Fruit fly (Drosophila melanogaster) whole organism, embryonic: ENCODE results near the gene NaPi-III.

Source experiments
- Ada2b ChIP-seq: fragments of 200-800 bp; sonication (Bioruptor generic); IDR thresholded peaks from 2 replicates; pipeline ENCODE4 v1.3.6; 2022; ENCODE audit warnings: missing biosample characterization, missing genetic modification characterization
- Antp ChIP-seq: fragments of 200-800 bp; sonication (Bioruptor generic); optimal IDR thresholded peaks from 3 replicates; lab custom pipeline; 2016; ENCODE audit warnings: missing biosample characterization, missing genetic modification characterization
- B-H2 ChIP-seq: fragments of 200-800 bp; sonication (Bioruptor generic); optimal IDR thresholded peaks from 2 replicates; lab custom pipeline; 2018; ENCODE audit warnings: missing biosample characterization, mild to moderate bottlenecking, missing genetic modification characterization
- Bteb2 ChIP-seq: fragments of 200-800 bp; sonication (Bioruptor generic); optimal IDR thresholded peaks from 2 replicates; lab custom pipeline; 2016; ENCODE audit warnings: missing biosample characterization, missing genetic modification characterization
- CG10209 ChIP-seq: fragments of 200-800 bp; sonication (Bioruptor generic); optimal IDR thresholded peaks from 3 replicates; lab custom pipeline; 2017; ENCODE audit warnings: missing biosample characterization, mild to moderate bottlenecking, missing genetic modification characterization, missing genetic modification reagents
- CG10267 ChIP-seq: fragments of 200-800 bp; sonication (Bioruptor generic); optimal IDR thresholded peaks from 2 replicates; lab custom pipeline; 2018; ENCODE audit warnings: missing biosample characterization, mild to moderate bottlenecking, missing genetic modification characterization, moderate library complexity
- CG12659 ChIP-seq: fragments of 200-800 bp; sonication (Bioruptor generic); optimal IDR thresholded peaks from 3 replicates; lab custom pipeline; 2017; ENCODE audit warnings: mild to moderate bottlenecking, missing biosample characterization, missing genetic modification reagents, missing genetic modification characterization
- CG13296 ChIP-seq: fragments of 200-800 bp; sonication (Bioruptor generic); optimal IDR thresholded peaks from 3 replicates; lab custom pipeline; 2018; ENCODE audit warnings: missing biosample characterization, mild to moderate bottlenecking, missing genetic modification characterization
- CG13894 ChIP-seq: fragments of 200-800 bp; sonication (Bioruptor generic); optimal IDR thresholded peaks from 3 replicates; lab custom pipeline; 2018; ENCODE audit warnings: missing biosample characterization, mild to moderate bottlenecking, missing genetic modification characterization, moderate library complexity
- CG14710 ChIP-seq: fragments of 200-800 bp; sonication (Bioruptor generic); optimal IDR thresholded peaks from 3 replicates; lab custom pipeline; 2019; ENCODE audit warnings: missing biosample characterization, mild to moderate bottlenecking, missing genetic modification characterization, moderate library complexity
- CG15011 ChIP-seq: fragments of 200-800 bp; sonication (Bioruptor generic); optimal IDR thresholded peaks from 3 replicates; lab custom pipeline; 2018; ENCODE audit warnings: missing biosample characterization, mild to moderate bottlenecking, missing genetic modification characterization
- CG30020 ChIP-seq: fragments of 200-800 bp; optimal IDR thresholded peaks from 2 replicates; lab custom pipeline; 2019; ENCODE audit warnings: missing biosample characterization, mild to moderate bottlenecking, missing genetic modification characterization, moderate library complexity
- CG32532 ChIP-seq: fragments of 200-800 bp; sonication (Bioruptor generic); IDR thresholded peaks from 2 replicates; pipeline ENCODE4 v1.3.6; 2022; ENCODE audit warnings: missing biosample characterization, missing genetic modification characterization
- CG4404 ChIP-seq: fragments of 200-800 bp; sonication (Bioruptor generic); IDR thresholded peaks from 2 replicates; pipeline ENCODE4 v1.3.6; 2022; ENCODE audit warnings: missing biosample characterization, missing genetic modification characterization
- CG6689 ChIP-seq: fragments of 200-800 bp; sonication (Bioruptor generic); IDR thresholded peaks from 2 replicates; pipeline ENCODE4 v1.3.6; 2022; ENCODE audit warnings: missing biosample characterization, missing genetic modification characterization
- CG6791 ChIP-seq: fragments of 200-800 bp; sonication (Bioruptor generic); IDR thresholded peaks from 3 replicates; pipeline ENCODE4 v1.3.6; 2022; ENCODE audit warnings: missing biosample characterization, missing genetic modification characterization; ENCODE audit not compliant: partially characterized antibody
- CG7745 ChIP-seq: fragments of 200-800 bp; sonication (Bioruptor generic); optimal IDR thresholded peaks from 2 replicates; lab custom pipeline; 2018; ENCODE audit warnings: missing biosample characterization, mild to moderate bottlenecking, missing genetic modification characterization, moderate library complexity
- CG8944 ChIP-seq: fragments of 200-800 bp; sonication (Bioruptor generic); optimal IDR thresholded peaks from 3 replicates; lab custom pipeline; 2016; ENCODE audit warnings: missing biosample characterization, missing genetic modification characterization
- CG9437 ChIP-seq: fragments of 200-800 bp; sonication (Bioruptor generic); optimal IDR thresholded peaks from 2 replicates; lab custom pipeline; 2018; ENCODE audit warnings: missing biosample characterization, mild to moderate bottlenecking, missing genetic modification characterization
- HHEX ChIP-seq: fragments of 200-800 bp; sonication (Bioruptor generic); optimal IDR thresholded peaks from 3 replicates; lab custom pipeline; 2017; ENCODE audit warnings: missing biosample characterization, mild to moderate bottlenecking, missing genetic modification characterization, missing genetic modification reagents
- HLH4C ChIP-seq: fragments of 200-800 bp; sonication (Bioruptor generic); IDR thresholded peaks from 3 replicates; pipeline ENCODE4 v1.3.6; 2022; ENCODE audit warnings: missing biosample characterization, missing genetic modification characterization; ENCODE audit not compliant: partially characterized antibody
- HLHmδ ChIP-seq: fragments of 200-800 bp; sonication (Bioruptor generic); optimal IDR thresholded peaks from 2 replicates; lab custom pipeline; 2018; ENCODE audit warnings: missing biosample characterization, mild to moderate bottlenecking, missing genetic modification characterization, moderate library complexity
- HmgZ ChIP-seq: fragments of 200-800 bp; sonication (Bioruptor generic); optimal IDR thresholded peaks from 2 replicates; lab custom pipeline; 2018; ENCODE audit warnings: missing biosample characterization, mild to moderate bottlenecking, missing genetic modification characterization
- MTF-1 ChIP-seq: fragments of 200-800 bp; sonication (Bioruptor generic); optimal IDR thresholded peaks from 2 replicates; lab custom pipeline; 2018; ENCODE audit warnings: missing biosample characterization, mild to moderate bottlenecking, missing genetic modification characterization, borderline replicate concordance
- Ptx1 ChIP-seq: fragments of 200-800 bp; sonication (Bioruptor generic); IDR thresholded peaks from 2 replicates; pipeline ENCODE4 v1.3.6; 2022; ENCODE audit warnings: missing biosample characterization, missing genetic modification characterization
- abd-A ChIP-seq: fragments of 200-800 bp; sonication (Bioruptor generic); optimal IDR thresholded peaks from 3 replicates; lab custom pipeline; 2019; ENCODE audit warnings: missing biosample characterization, mild to moderate bottlenecking, missing genetic modification characterization, moderate library complexity
- bcd ChIP-seq: fragments of 200-800 bp; sonication (Bioruptor generic); optimal IDR thresholded peaks from 2 replicates; lab custom pipeline; 2017; ENCODE audit warnings: missing biosample characterization, mild to moderate bottlenecking, missing genetic modification characterization
- chinmo ChIP-seq: fragments of 200-800 bp; sonication (Bioruptor generic); IDR thresholded peaks from 4 replicates; pipeline ENCODE4 v1.3.6; 2022; ENCODE audit warnings: missing biosample characterization, missing genetic modification characterization; ENCODE audit not compliant: partially characterized antibody
- crol ChIP-seq: fragments of 200-800 bp; sonication (Bioruptor generic); IDR thresholded peaks from 2 replicates; pipeline ENCODE4 v1.3.6; 2022; ENCODE audit warnings: missing biosample characterization, missing genetic modification characterization
- dm ChIP-seq: fragments of 200-800 bp; sonication (Bioruptor generic); optimal IDR thresholded peaks from 3 replicates; lab custom pipeline; 2016; ENCODE audit warnings: missing biosample characterization, missing genetic modification characterization
- dmrt11E ChIP-seq: fragments of 200-800 bp; sonication (Bioruptor generic); optimal IDR thresholded peaks from 3 replicates; lab custom pipeline; 2018; ENCODE audit warnings: missing biosample characterization, mild to moderate bottlenecking, missing genetic modification characterization, moderate library complexity
- gem ChIP-seq: fragments of 200-800 bp; sonication (Bioruptor generic); optimal IDR thresholded peaks from 2 replicates; lab custom pipeline; 2019; ENCODE audit warnings: missing biosample characterization, mild to moderate bottlenecking, missing genetic modification characterization, moderate library complexity
- gro ChIP-seq: fragments of 200-800 bp; sonication (Bioruptor generic); optimal IDR thresholded peaks from 2 replicates; lab custom pipeline; 2016; ENCODE audit warnings: missing biosample characterization, missing genetic modification characterization
- gsb ChIP-seq: fragments of 200-800 bp; sonication (Bioruptor generic); IDR thresholded peaks from 2 replicates; pipeline ENCODE4 v1.3.6; 2022; ENCODE audit warnings: missing biosample characterization, missing genetic modification characterization
- jigr1 ChIP-seq: fragments of 200-800 bp; sonication (Bioruptor generic); IDR thresholded peaks from 3 replicates; pipeline ENCODE4 v1.3.6; 2022; ENCODE audit warnings: missing biosample characterization, missing genetic modification characterization
- jumu ChIP-seq: fragments of 200-800 bp; sonication (Bioruptor generic); optimal IDR thresholded peaks from 3 replicates; lab custom pipeline; 2016; ENCODE audit warnings: missing biosample characterization, missing genetic modification characterization
- mirr ChIP-seq: fragments of 200-800 bp; sonication (Bioruptor generic); optimal IDR thresholded peaks from 3 replicates; lab custom pipeline; 2018; ENCODE audit warnings: missing biosample characterization, mild to moderate bottlenecking, missing genetic modification characterization
- otp ChIP-seq: fragments of 200-800 bp; sonication (Bioruptor generic); IDR thresholded peaks from 3 replicates; pipeline ENCODE4, ENCODE4 v1.3.6; 2022; ENCODE audit warnings: missing biosample characterization, missing genetic modification characterization
- p53 ChIP-seq: fragments of 200-800 bp; sonication (Bioruptor generic); optimal IDR thresholded peaks from 2 replicates; lab custom pipeline; 2016; ENCODE audit warnings: missing biosample characterization, missing genetic modification characterization
- psq ChIP-seq: fragments of 200-800 bp; sonication (Bioruptor generic); optimal IDR thresholded peaks from 2 replicates; lab custom pipeline; 2017; ENCODE audit warnings: missing biosample characterization, missing genetic modification characterization
- row ChIP-seq: fragments of 200-800 bp; sonication (Bioruptor generic); IDR thresholded peaks from 3 replicates; pipeline ENCODE4 v1.3.6; 2022; ENCODE audit warnings: missing biosample characterization, missing genetic modification characterization
- run ChIP-seq: fragments of 200-800 bp; sonication (Bioruptor generic); optimal IDR thresholded peaks from 3 replicates; lab custom pipeline; 2018; ENCODE audit warnings: missing biosample characterization, mild to moderate bottlenecking, missing genetic modification characterization
- sc ChIP-seq, 3 experiments: fragments of >200 bp in 2 of 3; fragments of 200-800 bp in 1 of 3; sonication (Bioruptor generic) in 1 of 3; optimal IDR thresholded peaks; 2 replicates in 2 of 3; 3 replicates in 1 of 3; lab custom pipeline; 2017; ENCODE audit warnings: mild to moderate bottlenecking in 1 of 3, missing biosample characterization in 1 of 3, missing genetic modification characterization in 1 of 3, missing genetic modification reagents in 1 of 3
- scrt ChIP-seq: fragments of 200-800 bp; sonication (Bioruptor generic); optimal IDR thresholded peaks from 2 replicates; lab custom pipeline; 2018; ENCODE audit warnings: missing biosample characterization, mild to moderate bottlenecking, missing genetic modification characterization, moderate library complexity
- shn ChIP-seq: fragments of 200-800 bp; sonication (Bioruptor generic); optimal IDR thresholded peaks from 3 replicates; lab custom pipeline; 2016; ENCODE audit warnings: missing biosample characterization, missing genetic modification characterization
- stc ChIP-seq: fragments of 200-800 bp; sonication (Bioruptor generic); IDR thresholded peaks from 2 replicates; pipeline ENCODE4 v1.3.6; 2022; ENCODE audit warnings: missing biosample characterization, missing genetic modification characterization
- tgo ChIP-seq: fragments of 200-800 bp; sonication (Bioruptor generic); IDR thresholded peaks from 3 replicates; pipeline ENCODE4 v1.3.6; 2022; ENCODE audit warnings: missing biosample characterization, missing genetic modification characterization
- vnd ChIP-seq: fragments of 200-800 bp; sonication (Bioruptor generic); IDR thresholded peaks from 3 replicates; pipeline ENCODE4 v1.3.6; 2022; ENCODE audit warnings: missing biosample characterization, missing genetic modification characterization; ENCODE audit not compliant: partially characterized antibody
- vvl ChIP-seq: fragments of 200-800 bp; sonication (Bioruptor generic); IDR thresholded peaks from 2 replicates; pipeline ENCODE4 v1.3.6; 2022; ENCODE audit warnings: missing biosample characterization, missing genetic modification characterization
- zf30C ChIP-seq: fragments of 200-800 bp; sonication (Bioruptor generic); optimal IDR thresholded peaks from 3 replicates; lab custom pipeline; 2018; ENCODE audit warnings: missing biosample characterization, mild to moderate bottlenecking, missing genetic modification characterization

NaPi-III gene

DNA sequence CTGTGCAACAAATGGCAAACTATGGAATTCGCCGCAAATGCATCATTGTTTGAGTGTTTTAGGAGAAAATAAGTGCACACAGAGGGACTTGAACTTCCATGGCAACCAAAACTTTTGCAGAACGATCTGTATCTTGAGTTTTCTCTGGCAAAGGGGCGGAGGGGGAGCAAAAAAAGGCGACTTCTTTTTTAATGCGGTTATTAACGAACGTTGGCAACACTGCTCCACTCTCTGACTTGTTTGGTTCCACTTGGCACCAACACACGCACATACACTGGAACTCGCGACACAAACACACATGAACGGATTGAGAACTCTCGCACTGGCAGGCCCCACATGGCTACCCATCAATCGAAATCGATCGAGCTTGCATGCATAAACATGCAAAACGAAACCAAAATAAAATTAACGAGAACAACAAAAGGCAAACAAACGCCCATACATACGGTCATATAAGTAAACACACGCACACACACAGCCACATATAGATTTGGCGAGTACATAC, 3.7 kb upstream of the NaPi-III start (continued):
- TF ChIP-seq gem (tag; lab: Kevin White, UChicago) (no peak), run (no peak), vnd (GFP tag; lab: Robert Waterston, UW) (no peak), HmgZ (tag; lab: Kevin White, UChicago) (no peak), HLHmδ (GFP tag; lab: Kevin White, UChicago) (no peak), gsb (no peak; the same call in 1 of the 2 replicates), shn (GFP tag; lab: Kevin White, UChicago) (no peak), dm (no peak), CG13894 (tag; lab: Kevin White, UChicago) (no peak), CG6689 (no peak), CG13296 (no peak), HHEX (GFP tag; lab: Kevin White, UChicago) (no peak), CG12659 (GFP tag; lab: Kevin White, UChicago) (no peak), CG10209 (no peak), psq (GFP tag; lab: Kevin White, UChicago) (no peak), chinmo (GFP tag; lab: Robert Waterston, UW) (peak; percentile 82; the same call in 2 of the 4 replicates), MTF-1 (GFP tag; lab: Kevin White, UChicago) (no peak), bcd (no peak), CG32532 (GFP tag; lab: Robert Waterston, UW) (peak; percentile 63), abd-A (tag; lab: Kevin White, UChicago) (no peak), CG10267 (no peak), sc (optimal IDR thresholded peaks at IDR 0.05; lab: Kevin White, UChicago) (no peak), sc (GFP tag; optimal IDR thresholded peaks at IDR 0.05; lab: Kevin White, UChicago) (no peak), HLH4C (no peak), CG4404 (GFP tag; lab: Robert Waterston, UW) (0 out of 2 replicates have a peak, but pooled peaks have one; percentile 10), CG9437 (no peak), Ptx1 (GFP tag; lab: Robert Waterston, UW) (0 out of 2 replicates have a peak, but pooled peaks have one; percentile 24), CG6791 (0 out of 3 replicates have a peak, but pooled peaks have one; percentile 37), dmrt11E (no peak), p53 (GFP tag; lab: Kevin White, UChicago) (peak; percentile 93), otp (GFP tag; lab: Robert Waterston, UW) (no peak), CG15011 (GFP tag; lab: Kevin White, UChicago) (no peak), CG7745 (tag; lab: Kevin White, UChicago) (no peak), vvl (GFP tag; lab: Robert Waterston, UW) (peak; percentile 41), Antp (peak; percentile 29), row (GFP tag; lab: Robert Waterston, UW) (peak; percentile 44), B-H2 (GFP tag; lab: Kevin White, UChicago) (no peak), tgo (GFP tag; lab: Robert Waterston, UW) (peak; percentile 23; the same call in 1 of the 3 replicates), jigr1 (GFP tag; lab: Robert Waterston, UW) (no peak), CG14710 (tag; lab: Kevin White, UChicago) (no peak), CG8944 (no peak), crol (peak; percentile 77), gro (GFP tag; lab: Kevin White, UChicago) (no peak), Ada2b (GFP tag; lab: Robert Waterston, UW) (no peak), stc (GFP tag; lab: Robert Waterston, UW) (no peak), CG30020 (tag; lab: Kevin White, UChicago) (no peak), scrt (GFP tag; lab: Kevin White, UChicago) (no peak), mirr (GFP tag; lab: Kevin White, UChicago) (no peak), Bteb2 (GFP tag; lab: Kevin White, UChicago) (no peak), zf30C (peak; percentile 15), jumu (GFP tag; lab: Kevin White, UChicago) (no peak)
